Worm (Caenorhabditis elegans): Measurements from ENCODE around the gene C29F7.2.

- TF ChIP-seq ztf-11 (tag; optimal IDR thresholded peaks at IDR 0.05), result no peak
- no peak for TF ChIP-seq ceh-83 (GFP tag; optimal IDR thresholded peaks at IDR 0.05)
- TF ChIP-seq unc-39 (tag; optimal IDR thresholded peaks at IDR 0.05), result no peak
- TF ChIP-seq elt-1 (tag; optimal IDR thresholded peaks at IDR 0.05; ENCODE audit: borderline replicate concordance, insufficient read depth), result no peak
- no peak for TF ChIP-seq pha-4 (tag; optimal IDR thresholded peaks at IDR 0.05)
- no peak for TF ChIP-seq nhr-12 (tag; optimal IDR thresholded peaks at IDR 0.05)
- TF ChIP-seq nhr-2 (tag; optimal IDR thresholded peaks at IDR 0.05), result no peak
- TF ChIP-seq unc-120 (tag; optimal IDR thresholded peaks at IDR 0.05; ENCODE audit: poor library complexity, severe bottlenecking), result no peak
- TF ChIP-seq nhr-76 (tag; optimal IDR thresholded peaks at IDR 0.05), result no peak
- TF ChIP-seq hlh-1 (tag; optimal IDR thresholded peaks at IDR 0.05), result no peak
- TF ChIP-seq blmp-1 (tag; optimal IDR thresholded peaks at IDR 0.05), result no peak
- TF ChIP-seq nhr-237 (tag; optimal IDR thresholded peaks at IDR 0.05), result no peak
- TF ChIP-seq lin-13 (tag; optimal IDR thresholded peaks at IDR 0.05), result no peak
These were observed 27.4 kb downstream of the C29F7.2 start for ce11 chrX:13443283-13443682.
